Fruit fly (Drosophila melanogaster) whole organism, embryonic: ENCODE measurements around the gene nSMase.

Experiments
- ATbp ChIP-seq: fragments of 200-800 bp; sonication (Bioruptor generic); optimal IDR thresholded peaks from 2 replicates; lab custom pipeline; 2017; ENCODE audit warnings: missing biosample characterization, mild to moderate bottlenecking, missing genetic modification characterization, missing genetic modification reagents
- CG10565 ChIP-seq: fragments of 200-800 bp; sonication (Bioruptor generic); optimal IDR thresholded peaks from 3 replicates; lab custom pipeline; 2016; ENCODE audit warnings: missing biosample characterization, mild to moderate bottlenecking, missing genetic modification characterization
- CG10979 ChIP-seq: fragments of 200-800 bp; sonication (Bioruptor generic); optimal IDR thresholded peaks from 2 replicates; lab custom pipeline; 2018; ENCODE audit warnings: missing biosample characterization, mild to moderate bottlenecking, missing genetic modification characterization, moderate library complexity
- CG11456 ChIP-seq: fragments of 200-800 bp; sonication (Bioruptor generic); IDR thresholded peaks from 3 replicates; pipeline ENCODE4 v1.3.6; 2022; ENCODE audit warnings: missing biosample characterization, missing genetic modification characterization
- CG11695 ChIP-seq: fragments of 200-800 bp; sonication (Bioruptor generic); IDR thresholded peaks from 3 replicates; pipeline ENCODE4 v1.3.6; 2022; ENCODE audit warnings: missing biosample characterization, missing genetic modification characterization
- CG12104 ChIP-seq: fragments of 200-800 bp; sonication (Bioruptor generic); optimal IDR thresholded peaks from 3 replicates; lab custom pipeline; 2016; ENCODE audit warnings: missing biosample characterization, missing genetic modification characterization
- CG12769 ChIP-seq: fragments of 200-800 bp; sonication (Bioruptor generic); optimal IDR thresholded peaks from 2 replicates; lab custom pipeline; 2019; ENCODE audit warnings: missing biosample characterization, mild to moderate bottlenecking, missing genetic modification characterization, moderate library complexity
- CG14710 ChIP-seq: fragments of 200-800 bp; sonication (Bioruptor generic); optimal IDR thresholded peaks from 3 replicates; lab custom pipeline; 2019; ENCODE audit warnings: missing biosample characterization, mild to moderate bottlenecking, missing genetic modification characterization, moderate library complexity
- CG1603 ChIP-seq: fragments of 200-800 bp; sonication (Bioruptor generic); optimal IDR thresholded peaks from 2 replicates; lab custom pipeline; 2019; ENCODE audit warnings: missing biosample characterization, mild to moderate bottlenecking, missing genetic modification characterization, moderate library complexity
- CG16813 ChIP-seq: fragments of 200-800 bp; sonication (Bioruptor generic); IDR thresholded peaks from 3 replicates; pipeline ENCODE4 v1.3.6; 2022; ENCODE audit warnings: missing biosample characterization, missing genetic modification characterization; ENCODE audit not compliant: partially characterized antibody
- CG17568 ChIP-seq: fragments of 200-800 bp; sonication (Bioruptor generic); optimal IDR thresholded peaks from 2 replicates; lab custom pipeline; 2018; ENCODE audit warnings: missing biosample characterization, mild to moderate bottlenecking, missing genetic modification characterization, moderate library complexity
- CG30403 ChIP-seq: fragments of 200-800 bp; sonication (Bioruptor generic); optimal IDR thresholded peaks from 3 replicates; lab custom pipeline; 2016; ENCODE audit warnings: missing biosample characterization, missing genetic modification characterization
- CG30431 ChIP-seq: fragments of 200-800 bp; sonication (Bioruptor generic); optimal IDR thresholded peaks from 2 replicates; lab custom pipeline; 2017; ENCODE audit warnings: missing biosample characterization, missing genetic modification characterization
- CG3847 ChIP-seq: fragments of 200-800 bp; sonication (Bioruptor generic); IDR thresholded peaks from 2 replicates; pipeline ENCODE4 v1.3.6; 2022; ENCODE audit warnings: missing biosample characterization, missing genetic modification characterization
- CG4730 ChIP-seq: fragments of 200-800 bp; sonication (Bioruptor generic); IDR thresholded peaks from 2 replicates; pipeline ENCODE4 v1.3.6; 2022; ENCODE audit warnings: missing biosample characterization, missing genetic modification characterization
- CG6175 ChIP-seq: fragments of 200-800 bp; sonication (Bioruptor generic); IDR thresholded peaks from 3 replicates; pipeline ENCODE4 v1.3.6; 2022; ENCODE audit warnings: missing biosample characterization, missing genetic modification characterization
- CG6254 ChIP-seq: fragments of 200-800 bp; sonication (Bioruptor generic); optimal IDR thresholded peaks from 3 replicates; lab custom pipeline; 2017; ENCODE audit warnings: mild to moderate bottlenecking, missing biosample characterization, missing genetic modification reagents, missing genetic modification characterization
- CG6689 ChIP-seq: fragments of 200-800 bp; sonication (Bioruptor generic); IDR thresholded peaks from 2 replicates; pipeline ENCODE4 v1.3.6; 2022; ENCODE audit warnings: missing biosample characterization, missing genetic modification characterization
- CG6854 ChIP-seq: fragments of 200-800 bp; sonication (Bioruptor generic); optimal IDR thresholded peaks from 3 replicates; lab custom pipeline; 2017; ENCODE audit warnings: missing biosample characterization, mild to moderate bottlenecking, missing genetic modification characterization
- CG7372 ChIP-seq: fragments of 200-800 bp; sonication (Bioruptor generic); IDR thresholded peaks from 2 replicates; pipeline ENCODE4 v1.3.6; 2022; ENCODE audit warnings: missing biosample characterization, missing genetic modification characterization
- CG9727 ChIP-seq: fragments of 200-800 bp; sonication (Bioruptor generic); optimal IDR thresholded peaks from 3 replicates; lab custom pipeline; 2017; ENCODE audit warnings: missing biosample characterization, mild to moderate bottlenecking, missing genetic modification characterization
- Chrac-16 ChIP-seq: fragments of 200-800 bp; sonication (Bioruptor generic); optimal IDR thresholded peaks from 3 replicates; lab custom pipeline; 2016; ENCODE audit warnings: missing biosample characterization, missing genetic modification characterization
- D19A ChIP-seq: fragments of 200-800 bp; optimal IDR thresholded peaks from 3 replicates; lab custom pipeline; 2019; ENCODE audit warnings: missing biosample characterization, mild to moderate bottlenecking, missing genetic modification characterization, moderate library complexity
- Drgx ChIP-seq: fragments of 200-800 bp; sonication (Bioruptor generic); IDR thresholded peaks from 2 replicates; pipeline ENCODE4 v1.3.6; 2022; ENCODE audit warnings: missing biosample characterization, missing genetic modification characterization
- ERR ChIP-seq: fragments of 200-800 bp; sonication (Bioruptor generic); optimal IDR thresholded peaks from 2 replicates; lab custom pipeline; 2016; ENCODE audit warnings: missing biosample characterization, missing genetic modification characterization
- Ets97D ChIP-seq: fragments of 200-800 bp; sonication (Bioruptor generic); optimal IDR thresholded peaks from 3 replicates; lab custom pipeline; 2016; ENCODE audit warnings: missing biosample characterization, missing genetic modification characterization
- Hr3 ChIP-seq: fragments of 200-800 bp; sonication (Bioruptor generic); optimal IDR thresholded peaks from 3 replicates; lab custom pipeline; 2016; ENCODE audit warnings: missing biosample characterization, missing genetic modification characterization
- Hr39 ChIP-seq: fragments of >200 bp; optimal IDR thresholded peaks from 2 replicates; lab custom pipeline; 2017
- Kr ChIP-seq: fragments of 200-800 bp; sonication (Bioruptor generic); optimal IDR thresholded peaks from 2 replicates; lab custom pipeline; 2017; ENCODE audit warnings: missing biosample characterization, mild to moderate bottlenecking, missing genetic modification characterization
- Lim3 ChIP-seq: fragments of 200-800 bp; sonication (Bioruptor generic); IDR thresholded peaks from 2 replicates; pipeline ENCODE4 v1.3.6; 2022; ENCODE audit warnings: missing biosample characterization, missing genetic modification characterization
- Mrtf ChIP-seq: fragments of 200-800 bp; sonication (Bioruptor generic); IDR thresholded peaks from 3 replicates; pipeline ENCODE4 v1.3.6; 2022; ENCODE audit warnings: missing biosample characterization, missing genetic modification characterization
- NFAT ChIP-seq: fragments of 200-800 bp; sonication (Bioruptor generic); IDR thresholded peaks from 2 replicates; pipeline ENCODE4 v1.3.6; 2022; ENCODE audit warnings: missing biosample characterization, missing genetic modification characterization
- NK7.1 ChIP-seq: fragments of 200-800 bp; sonication (Bioruptor generic); optimal IDR thresholded peaks from 3 replicates; lab custom pipeline; 2016; ENCODE audit warnings: missing biosample characterization, missing genetic modification characterization
- Rfx ChIP-seq: fragments of 200-800 bp; sonication (Bioruptor generic); IDR thresholded peaks from 2 replicates; pipeline ENCODE4 v1.3.6; 2022; ENCODE audit warnings: missing biosample characterization, missing genetic modification characterization
- Six4 ChIP-seq: fragments of 200-800 bp; sonication (Bioruptor generic); optimal IDR thresholded peaks from 2 replicates; lab custom pipeline; 2016; ENCODE audit warnings: missing biosample characterization, missing genetic modification characterization
- ab ChIP-seq: fragments of 200-800 bp; sonication (Bioruptor generic); optimal IDR thresholded peaks from 2 replicates; lab custom pipeline; 2016; ENCODE audit warnings: missing biosample characterization, missing genetic modification characterization
- aop ChIP-seq: fragments of 200-800 bp; sonication (Bioruptor generic); IDR thresholded peaks from 2 replicates; pipeline ENCODE4 v1.3.6; 2022; ENCODE audit warnings: missing biosample characterization, missing genetic modification characterization
- cas ChIP-seq: fragments of 200-800 bp; sonication (Bioruptor generic); IDR thresholded peaks from 2 replicates; pipeline ENCODE4 v1.3.6; 2022; ENCODE audit warnings: missing biosample characterization, missing genetic modification characterization
- crol ChIP-seq: fragments of 200-800 bp; sonication (Bioruptor generic); IDR thresholded peaks from 2 replicates; pipeline ENCODE4 v1.3.6; 2022; ENCODE audit warnings: missing biosample characterization, missing genetic modification characterization
- en ChIP-seq: fragments of 200-800 bp; sonication (Bioruptor generic); optimal IDR thresholded peaks from 2 replicates; lab custom pipeline; 2016; ENCODE audit warnings: missing biosample characterization, missing genetic modification characterization
- fd102C ChIP-seq: fragments of 200-800 bp; sonication (Bioruptor generic); optimal IDR thresholded peaks from 2 replicates; lab custom pipeline; 2018; ENCODE audit warnings: missing biosample characterization, mild to moderate bottlenecking, missing genetic modification characterization, moderate library complexity
- gcm2 ChIP-seq: fragments of 200-800 bp; sonication (Bioruptor generic); optimal IDR thresholded peaks from 2 replicates; lab custom pipeline; 2016; ENCODE audit warnings: missing biosample characterization, missing genetic modification characterization
- gt ChIP-seq: fragments of 200-800 bp; sonication (Bioruptor generic); IDR thresholded peaks from 2 replicates; pipeline ENCODE4 v1.3.6; 2022; ENCODE audit warnings: missing biosample characterization, missing genetic modification characterization
- mam ChIP-seq: fragments of 200-800 bp; sonication (Bioruptor generic); optimal IDR thresholded peaks from 3 replicates; lab custom pipeline; 2016; ENCODE audit warnings: missing biosample characterization, missing genetic modification characterization
- odd ChIP-seq: fragments of 200-800 bp; sonication (Bioruptor generic); optimal IDR thresholded peaks from 2 replicates; lab custom pipeline; 2017; ENCODE audit warnings: missing biosample characterization, mild to moderate bottlenecking, missing genetic modification characterization
- pfk ChIP-seq: fragments of 200-800 bp; sonication (Bioruptor generic); optimal IDR thresholded peaks from 2 replicates; lab custom pipeline; 2018; ENCODE audit warnings: missing biosample characterization, mild to moderate bottlenecking, missing genetic modification characterization, moderate library complexity
- pho ChIP-seq: fragments of 200-800 bp; sonication (Bioruptor generic); optimal IDR thresholded peaks from 2 replicates; lab custom pipeline; 2016; ENCODE audit warnings: missing biosample characterization, missing genetic modification characterization
- pzg ChIP-seq: fragments of 200-800 bp; sonication (Bioruptor generic); optimal IDR thresholded peaks from 3 replicates; lab custom pipeline; 2018; ENCODE audit warnings: missing biosample characterization, mild to moderate bottlenecking, missing genetic modification characterization, moderate library complexity
- slbo ChIP-seq: fragments of 200-800 bp; sonication (Bioruptor generic); IDR thresholded peaks from 2 replicates; pipeline ENCODE4 v1.3.6; 2022; ENCODE audit warnings: missing biosample characterization, missing genetic modification characterization
- sna ChIP-seq: fragments of 200-800 bp; sonication (Bioruptor generic); IDR thresholded peaks from 2 replicates; pipeline ENCODE4 v1.3.6; 2022; ENCODE audit warnings: missing biosample characterization, missing genetic modification characterization; ENCODE audit not compliant: partially characterized antibody
- wek ChIP-seq: fragments of 200-800 bp; sonication (Bioruptor generic); optimal IDR thresholded peaks from 3 replicates; lab custom pipeline; 2018; ENCODE audit warnings: missing biosample characterization, mild to moderate bottlenecking, missing genetic modification characterization, moderate library complexity

nSMase gene

DNA sequence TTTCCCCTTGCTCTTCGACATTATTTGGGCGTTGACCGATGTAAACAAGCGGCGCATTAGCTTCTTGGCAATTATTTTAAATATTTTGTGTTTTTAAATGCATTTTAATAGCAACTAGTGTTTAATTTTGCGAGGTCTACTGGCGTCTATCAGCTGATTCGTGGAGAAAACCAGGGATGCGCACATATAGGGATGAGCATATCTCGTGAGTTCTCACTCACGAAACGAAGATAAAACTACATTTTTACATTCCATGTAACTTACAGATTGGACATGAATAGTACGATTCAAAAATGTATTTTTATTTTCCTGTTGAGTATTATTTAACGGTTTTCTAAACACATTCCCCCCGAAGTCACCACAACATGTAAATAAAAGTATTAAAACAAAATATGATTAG lies 21.5 kb upstream of the nSMase start, which contains the start of gene CG14966 (continued):
- no peak for TF ChIP-seq CG11695
- TF ChIP-seq pfk (GFP tag; lab: Kevin White, UChicago), result peak; percentile 11
- TF ChIP-seq CG1603 (tag; lab: Kevin White, UChicago), result peak; percentile 66
- peak; percentile 89 for TF ChIP-seq pzg
- no peak for TF ChIP-seq CG9727 (GFP tag; lab: Kevin White, UChicago)
- no peak; the same call in 1 of the 2 replicates for TF ChIP-seq NFAT
- TF ChIP-seq ATbp (GFP tag; lab: Kevin White, UChicago), result no peak
- no peak for TF ChIP-seq Six4 (GFP tag; lab: Kevin White, UChicago)
- no peak for TF ChIP-seq Mrtf (GFP tag; lab: Robert Waterston, UW)
- TF ChIP-seq aop, result no peak
- no peak for TF ChIP-seq CG10565 (GFP tag; lab: Kevin White, UChicago)
- no peak for TF ChIP-seq CG6689 (GFP tag; lab: Robert Waterston, UW)
- no peak for TF ChIP-seq CG6175 (GFP tag; lab: Robert Waterston, UW)
- no peak for TF ChIP-seq CG12104 (GFP tag; lab: Kevin White, UChicago)
- TF ChIP-seq CG30431, result no peak
- TF ChIP-seq ERR (GFP tag; lab: Kevin White, UChicago), result peak; percentile 25
- TF ChIP-seq CG6854 (GFP tag; lab: Kevin White, UChicago), result no peak
- TF ChIP-seq CG16813 (GFP tag; lab: Robert Waterston, UW), result peak; percentile 91
- TF ChIP-seq CG12769, result peak; percentile 44
- TF ChIP-seq odd, result no peak
- no peak for TF ChIP-seq wek
- no peak for TF ChIP-seq ab (GFP tag; lab: Kevin White, UChicago)
- no peak for TF ChIP-seq CG7372
- TF ChIP-seq sna (GFP tag; lab: Robert Waterston, UW), result peak; percentile 94
- TF ChIP-seq CG17568 (GFP tag; lab: Kevin White, UChicago), result no peak
- TF ChIP-seq gt (GFP tag; lab: Robert Waterston, UW), result no peak
- no peak for TF ChIP-seq Hr39 (lab: Kevin White, UChicago)
- TF ChIP-seq mam, result peak; percentile 62
- no peak for TF ChIP-seq crol (GFP tag; lab: Robert Waterston, UW)
- TF ChIP-seq, all 482 proteins: peak for 176

DNA sequence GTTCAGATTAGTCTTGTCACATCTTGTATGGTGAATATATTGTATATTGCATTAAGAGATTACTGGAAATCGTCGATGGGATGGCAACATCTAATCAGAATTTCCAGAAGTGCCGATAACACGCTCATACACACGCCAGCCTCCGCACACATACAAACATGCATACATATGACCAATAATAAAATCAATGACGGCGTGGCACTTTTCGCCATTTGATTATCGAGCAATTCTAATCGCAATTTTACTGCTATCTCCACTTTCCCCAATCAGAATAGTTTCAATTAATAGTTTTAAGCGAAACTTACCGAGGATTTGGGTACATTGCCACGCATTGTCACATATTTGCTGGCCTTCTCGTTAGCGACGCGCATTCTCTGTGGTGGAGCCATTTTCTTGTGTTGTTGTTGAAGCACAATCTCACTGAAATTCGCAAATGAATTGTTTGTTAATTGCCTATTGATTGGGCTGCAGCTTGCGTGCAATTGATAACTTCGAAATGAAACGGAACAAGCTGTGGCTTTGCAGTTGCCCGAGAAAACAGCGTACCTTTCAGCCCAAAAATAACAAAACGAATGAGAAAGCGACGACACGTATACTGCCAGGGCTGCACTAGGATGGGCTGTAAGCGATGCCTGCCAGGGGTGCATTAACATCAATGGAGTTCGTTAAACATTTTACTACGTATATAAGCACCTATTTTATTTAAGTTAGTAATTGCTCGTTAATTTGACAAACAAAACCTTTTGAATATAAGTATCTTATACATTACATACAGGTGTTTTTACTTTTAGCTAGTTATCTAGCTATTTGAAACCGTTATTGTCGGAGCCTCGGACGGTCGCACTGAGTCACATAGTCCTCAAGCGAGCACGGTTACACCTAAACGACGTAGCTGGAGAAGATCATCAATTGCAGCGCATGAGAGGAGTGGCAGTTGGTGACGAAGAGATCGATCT lies 20.2 kb upstream of the nSMase start, which contains the start of the genes CG32276 and gry:
Gene CG32276, minus strand, starts transcription at position 601 of the 956 bp plus-strand sequence.
Gene gry, plus strand, starts transcription at position 644 of the 956 bp plus-strand sequence.
- TF ChIP-seq gcm2 (GFP tag; lab: Kevin White, UChicago), result peak; percentile 39
- TF ChIP-seq CG14710 (tag; lab: Kevin White, UChicago), result peak; percentile 91
- peak; percentile 79 for TF ChIP-seq Chrac-16 (GFP tag; lab: Kevin White, UChicago)
- TF ChIP-seq CG10979 (tag; lab: Kevin White, UChicago), result peak; percentile 71
- TF ChIP-seq en, result peak; percentile 53
- no peak for TF ChIP-seq Lim3 (GFP tag; lab: Robert Waterston, UW)
- TF ChIP-seq fd102C (GFP tag; lab: Kevin White, UChicago), result peak; percentile 18
- TF ChIP-seq CG11456 (GFP tag; lab: Robert Waterston, UW), result peak; percentile 82
- no peak for TF ChIP-seq D19A
- TF ChIP-seq CG6254 (GFP tag; lab: Kevin White, UChicago), result no peak
- TF ChIP-seq cas, result peak; percentile 54; the same call in 1 of the 2 replicates
- TF ChIP-seq CG3847 (GFP tag; lab: Robert Waterston, UW), result peak; percentile 83
- TF ChIP-seq Rfx (GFP tag; lab: Robert Waterston, UW), result peak; percentile 77
- peak; percentile 70 for TF ChIP-seq Hr3
- peak; percentile 33 for TF ChIP-seq NK7.1 (GFP tag; lab: Kevin White, UChicago)
- peak; percentile 47 for TF ChIP-seq CG4730 (GFP tag; lab: Robert Waterston, UW)
- TF ChIP-seq Kr (GFP tag; lab: Kevin White, UChicago), result no peak
- TF ChIP-seq Drgx (GFP tag; lab: Robert Waterston, UW), result peak; percentile 55; the same call in 1 of the 2 replicates
- peak; percentile 84 for TF ChIP-seq CG30403 (GFP tag; lab: Kevin White, UChicago)
- TF ChIP-seq pho (GFP tag; lab: Kevin White, UChicago), result peak; percentile 79
- peak; percentile 90 for TF ChIP-seq Ets97D (GFP tag; lab: Kevin White, UChicago)
- TF ChIP-seq slbo (GFP tag; lab: Robert Waterston, UW), result peak; percentile 86
